Worm (Caenorhabditis elegans) whole organism, midembryonic: ENCODE results near the gene F14F8.14.

Source experiments
- cog-1 ChIP-seq: sonication (generic microtip); optimal IDR thresholded peaks from 2 replicates; lab custom pipeline; 2016; ENCODE audit warnings: missing genetic modification characterization, missing compliant biosample characterization
- flt-1 ChIP-seq: fragments of 200-800 bp; sonication (Bioruptor generic); IDR thresholded peaks from 2 replicates; pipeline ENCODE4 v1.3.6; 2022; ENCODE audit warnings: missing genetic modification characterization, missing compliant biosample characterization
- klf-2 ChIP-seq: fragments of 200-800 bp; sonication (Bioruptor generic); conservative IDR thresholded peaks from 2 replicates; pipeline ENCODE4 v1.3.6; 2022; ENCODE audit warnings: missing genetic modification reagents, missing genetic modification characterization, missing compliant biosample characterization
- med-1 ChIP-seq: sonication (generic microtip); optimal IDR thresholded peaks from 2 replicates; lab custom pipeline; 2017; ENCODE audit warnings: missing genetic modification characterization, mild to moderate bottlenecking, missing compliant biosample characterization, antibody characterized with exemption, missing genetic modification reagents; ENCODE audit not compliant: insufficient read depth
- tab-1 ChIP-seq: fragments of 200-800 bp; sonication (Bioruptor generic); IDR thresholded peaks from 2 replicates; pipeline ENCODE4 v1.3.6; 2022; ENCODE audit warnings: missing genetic modification characterization, missing compliant biosample characterization
- ztf-23 ChIP-seq: fragments of 200-800 bp; sonication (Bioruptor generic); IDR thresholded peaks from 2 replicates; pipeline ENCODE4 v1.3.6; 2022; ENCODE audit warnings: missing genetic modification reagents, missing genetic modification characterization, missing compliant biosample characterization

DNA sequence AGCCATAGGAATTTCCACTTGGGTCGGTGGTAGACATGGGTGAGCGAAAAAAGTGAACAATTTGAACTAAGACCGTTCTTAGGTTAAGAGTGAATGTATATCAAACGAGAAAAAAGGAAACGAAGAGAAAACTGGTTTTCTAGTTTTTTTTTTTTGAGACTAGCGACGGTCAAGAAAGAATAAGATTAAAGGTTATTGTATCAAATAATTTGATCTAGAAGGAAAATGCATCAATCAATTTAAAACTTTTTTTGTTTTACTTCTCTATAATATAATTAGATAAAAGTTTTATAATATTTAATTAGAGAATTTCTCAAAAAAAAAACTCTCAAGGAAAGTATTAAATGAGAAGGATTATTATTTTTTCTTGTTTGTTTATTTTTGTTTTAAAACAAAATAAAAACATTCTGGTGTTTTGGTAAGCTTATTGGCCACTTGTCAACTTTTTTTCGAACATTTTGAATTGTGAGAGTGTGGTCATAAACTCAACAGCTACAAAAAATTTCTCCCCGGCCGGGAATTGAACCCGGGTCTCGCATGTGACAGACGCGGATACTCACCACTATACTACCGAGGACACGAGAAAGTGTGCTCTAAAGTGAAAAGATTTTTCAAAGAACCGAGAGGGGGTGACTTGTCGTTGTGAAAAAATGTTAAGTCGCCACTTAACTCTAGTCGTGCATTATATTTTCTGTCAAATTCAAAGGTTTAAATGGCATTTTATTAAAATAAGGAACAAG lies 21.2 kb downstream of the F14F8.14 start, which contains the start of gene W06G6.17:
- TF ChIP-seq tab-1 (no peak), cog-1 (tag; lab: Kevin White, UChicago) (no peak), ztf-23 (GFP tag; lab: Robert Waterston, UW) (no peak), med-1 (GFP tag; lab: Kevin White, UChicago) (no peak), flt-1 (GFP tag; lab: Robert Waterston, UW) (no peak), klf-2 (GFP tag; lab: Robert Waterston, UW) (no peak)
